Worm (Caenorhabditis elegans) whole organism, L1 larva: ENCODE measurements around the gene T02B11.6.

Experiments used
- fkh-10 ChIP-seq: sonication (generic microtip); optimal IDR thresholded peaks from 2 replicates; lab custom pipeline; 2017; ENCODE audit warnings: missing biosample characterization, missing genetic modification reagents, missing genetic modification characterization
- fos-1 ChIP-seq: fragments of 150-350 bp; optimal IDR thresholded peaks from 2 replicates; lab custom pipeline; 2014; ENCODE audit warnings: missing biosample characterization, missing genetic modification characterization
- lin-13 ChIP-seq: fragments of 150-350 bp; optimal IDR thresholded peaks from 2 replicates; lab custom pipeline; 2014; ENCODE audit warnings: missing biosample characterization, missing genetic modification reagents, missing genetic modification characterization
- lin-14 ChIP-seq: fragments of 200-800 bp; sonication (Bioruptor generic); optimal IDR thresholded peaks from 2 replicates; lab custom pipeline; 2018; ENCODE audit warnings: mild to moderate bottlenecking, missing genetic modification characterization, moderate library complexity, missing compliant biosample characterization
- rnt-1 ChIP-seq: sonication (generic microtip); optimal IDR thresholded peaks from 2 replicates; lab custom pipeline; 2016; ENCODE audit warnings: mild to moderate bottlenecking, missing genetic modification characterization, moderate library complexity, missing compliant biosample characterization
- zip-4 ChIP-seq: fragments of 200-800 bp; sonication (Bioruptor generic); optimal IDR thresholded peaks from 2 replicates; lab custom pipeline; 2018; ENCODE audit warnings: mild to moderate bottlenecking, missing genetic modification characterization, moderate library complexity, missing compliant biosample characterization

DNA sequence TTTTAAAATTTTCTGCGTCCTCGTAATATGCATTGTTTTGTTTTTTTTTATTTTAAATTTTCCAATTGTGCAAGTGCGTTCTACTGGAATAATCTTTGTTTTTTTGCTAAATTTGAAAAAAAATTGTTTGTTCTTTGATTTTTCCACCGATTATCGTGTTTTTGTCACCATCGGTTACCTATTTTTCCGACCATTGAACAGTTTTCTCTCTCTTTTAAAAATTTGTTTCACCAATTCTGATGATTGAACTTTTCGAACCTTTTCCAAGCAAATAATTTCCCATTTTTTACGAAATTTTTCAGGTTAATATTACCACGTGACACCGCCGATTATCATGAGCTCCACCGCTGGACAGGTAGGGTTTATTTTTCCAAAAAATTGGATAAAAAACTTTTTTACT, 22.4 kb upstream of the T02B11.6 start, which contains the start of gene adh-5:
- no peak for TF ChIP-seq fkh-10 (GFP tag; lab: Kevin White, UChicago)
- TF ChIP-seq rnt-1, result no peak
- TF ChIP-seq lin-14, result no peak
- TF ChIP-seq zip-4 (GFP tag; lab: Kevin White, UChicago), result no peak
- no peak for TF ChIP-seq fos-1
- TF ChIP-seq lin-13 (GFP tag; lab: Kevin White, UChicago), result no peak
